Fruit fly (Drosophila melanogaster): Measurements from ENCODE around the gene CG5382.

DNA sequence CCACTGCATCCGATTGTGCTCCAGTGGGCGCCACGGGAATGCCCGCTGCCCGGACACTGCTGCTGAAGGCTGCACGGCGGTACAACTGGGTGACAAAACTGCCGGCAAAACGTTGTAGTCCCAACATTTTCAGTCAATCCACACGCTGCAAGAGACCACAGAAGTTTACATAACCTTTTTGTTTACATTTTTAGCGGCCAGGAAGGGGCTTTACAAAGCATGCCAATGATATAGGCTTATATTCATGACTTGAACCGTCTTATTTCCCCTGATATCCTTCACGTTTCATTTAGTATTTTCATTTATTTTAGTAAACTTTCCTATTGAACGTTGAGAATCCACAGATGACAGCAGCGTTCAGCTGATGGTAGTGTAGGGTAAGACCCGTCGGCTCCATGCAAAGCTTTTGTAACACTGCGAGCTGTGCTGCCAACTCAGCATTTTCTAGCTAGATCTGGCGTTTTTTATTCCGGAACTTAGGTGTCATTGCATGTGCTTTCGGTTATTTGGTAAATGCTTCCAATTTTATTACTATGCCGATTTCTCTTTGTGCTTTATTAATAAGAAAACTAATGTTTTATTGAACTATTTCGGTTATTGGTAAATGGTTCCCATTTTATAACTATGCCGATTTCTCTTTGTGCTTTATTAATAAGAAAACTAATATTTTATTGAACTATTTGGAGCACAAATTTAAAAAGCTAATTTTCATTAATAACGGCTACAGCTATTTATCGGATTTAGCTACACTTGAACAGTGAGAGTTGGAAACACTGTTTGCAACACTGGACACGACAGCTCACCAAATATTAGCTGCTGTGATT is 45.0 kb upstream of the CG5382 start, which contains the start of the genes CG13850 and lqfR:
- TF ChIP-seq CG33017 (tag; optimal IDR thresholded peaks at IDR 0.05), result peak; percentile 61
- TF ChIP-seq kay (GFP tag; ENCODE audit: borderline replicate concordance), result peak; percentile 95

All from whole organism, adult.